Worm (Caenorhabditis elegans) whole organism, L4 larva: ENCODE measurements around the gene nas-14.

Experiments used
- F44E2.7 ChIP-seq: fragments of 200-800 bp; sonication (Bioruptor generic); IDR thresholded peaks from 2 replicates; pipeline ENCODE4 v2.1.2; 2022; ENCODE audit warnings: missing genetic modification characterization, missing compliant biosample characterization
- R02D3.7 ChIP-seq: fragments of 150-350 bp; sonication (generic microtip); optimal IDR thresholded peaks from 3 replicates; lab custom pipeline; 2014; ENCODE audit warnings: missing biosample characterization, missing genetic modification characterization
- ZK337.2 ChIP-seq: fragments of 200-800 bp; sonication (Bioruptor generic); IDR thresholded peaks from 2 replicates; pipeline ENCODE4 v1.3.6; 2022; ENCODE audit warnings: missing genetic modification reagents, missing genetic modification characterization, missing compliant biosample characterization
- ZK546.5 ChIP-seq, 2 experiments: sonication (generic microtip); optimal IDR thresholded peaks; 2 replicates each; lab custom pipeline; 2017; ENCODE audit warnings: missing biosample characterization in 2 of 2, missing genetic modification characterization in 2 of 2
- ceh-28 ChIP-seq: fragments of 150-350 bp; optimal IDR thresholded peaks from 2 replicates; lab custom pipeline; 2014; ENCODE audit warnings: missing biosample characterization, missing genetic modification reagents, missing genetic modification characterization
- ceh-44 ChIP-seq: fragments of 200-800 bp; sonication (Bioruptor generic); IDR thresholded peaks from 2 replicates; pipeline ENCODE4 v1.3.6; 2022; ENCODE audit warnings: missing genetic modification reagents, missing genetic modification characterization, missing compliant biosample characterization
- ceh-82 ChIP-seq: sonication (generic microtip); optimal IDR thresholded peaks from 2 replicates; lab custom pipeline; 2017; ENCODE audit warnings: missing biosample characterization, missing genetic modification characterization
- daf-16 ChIP-seq, 3 experiments: sonication (generic microtip); optimal IDR thresholded peaks; 2 replicates each; lab custom pipeline; 2016 to 2017; ENCODE audit warnings: missing genetic modification characterization in 3 of 3, missing genetic modification reagents in 3 of 3, mild to moderate bottlenecking in 2 of 3, missing compliant biosample characterization in 2 of 3, missing biosample characterization in 1 of 3, moderate library complexity in 1 of 3
- dmd-6 ChIP-seq: fragments of 200-800 bp; sonication (Bioruptor generic); IDR thresholded peaks from 2 replicates; pipeline ENCODE4 v1.3.6; 2022; ENCODE audit warnings: missing genetic modification reagents, missing genetic modification characterization, missing compliant biosample characterization
- dmd-9 ChIP-seq: fragments of 200-800 bp; sonication (Bioruptor generic); IDR thresholded peaks from 2 replicates; pipeline ENCODE4 v1.3.6; 2022; ENCODE audit warnings: missing genetic modification reagents, missing genetic modification characterization, missing compliant biosample characterization
- dve-1 ChIP-seq: sonication (generic microtip); optimal IDR thresholded peaks from 2 replicates; lab custom pipeline; 2017; ENCODE audit warnings: antibody characterized with exemption, mild to moderate bottlenecking, missing genetic modification characterization, missing compliant biosample characterization; ENCODE audit not compliant: insufficient read depth
- mdt-29 ChIP-seq: fragments of 200-800 bp; sonication (Bioruptor generic); IDR thresholded peaks from 2 replicates; pipeline ENCODE4 v1.3.6; 2022; ENCODE audit warnings: missing genetic modification reagents, missing genetic modification characterization, missing compliant biosample characterization
- mes-2 ChIP-seq: sonication (generic microtip); optimal IDR thresholded peaks from 2 replicates; lab custom pipeline; 2016; ENCODE audit warnings: missing genotype, mild to moderate bottlenecking, missing genetic modification characterization, missing compliant biosample characterization; ENCODE audit not compliant: poor library complexity, severe bottlenecking
- nhr-237 ChIP-seq: sonication (generic microtip); optimal IDR thresholded peaks from 2 replicates; lab custom pipeline; 2017; ENCODE audit warnings: missing biosample characterization, missing genetic modification characterization
- nhr-77 ChIP-seq: fragments of 150-350 bp; optimal IDR thresholded peaks from 2 replicates; lab custom pipeline; 2014; ENCODE audit warnings: missing biosample characterization, missing genetic modification characterization
- php-3 ChIP-seq: fragments of 200-800 bp; sonication (Bioruptor generic); IDR thresholded peaks from 2 replicates; pipeline ENCODE4 v1.3.6; 2022; ENCODE audit warnings: missing genetic modification reagents, missing genetic modification characterization, missing compliant biosample characterization
- saeg-2 ChIP-seq: fragments of 200-800 bp; sonication (Bioruptor generic); IDR thresholded peaks from 2 replicates; pipeline ENCODE4 v1.3.6; 2022; ENCODE audit warnings: missing genetic modification reagents, missing genetic modification characterization, missing compliant biosample characterization
- set-16 ChIP-seq: fragments of 200-800 bp; sonication (Bioruptor generic); IDR thresholded peaks from 2 replicates; pipeline ENCODE4 v1.3.6; 2022; ENCODE audit warnings: missing genetic modification reagents, missing genetic modification characterization, missing compliant biosample characterization
- snpc-1.2 ChIP-seq: fragments of 200-800 bp; sonication (Bioruptor generic); IDR thresholded peaks from 2 replicates; pipeline ENCODE4 v1.3.6; 2022; ENCODE audit warnings: missing genetic modification reagents, missing genetic modification characterization, missing compliant biosample characterization
- spr-3 ChIP-seq: fragments of 200-800 bp; sonication (Bioruptor generic); optimal IDR thresholded peaks from 2 replicates; lab custom pipeline; 2018; ENCODE audit warnings: mild to moderate bottlenecking, missing genetic modification characterization, missing compliant biosample characterization
- unc-39 ChIP-seq: sonication (generic microtip); optimal IDR thresholded peaks from 2 replicates; lab custom pipeline; 2017; ENCODE audit warnings: missing biosample characterization, missing genetic modification characterization
- unc-62 ChIP-seq, 3 experiments: fragments of 150-350 bp in 1 of 3; sonication (generic microtip); optimal IDR thresholded peaks in 2 of 3; peaks in 1 of 3; 1 replicate in 1 of 3; 2 replicates in 2 of 3; lab custom pipeline; 2014 to 2017; ENCODE audit warnings: missing biosample characterization in 3 of 3, missing genetic modification characterization in 3 of 3, missing genetic modification reagents in 3 of 3, missing genotype in 1 of 3
- vab-7 ChIP-seq: fragments of 200-800 bp; sonication (Bioruptor generic); IDR thresholded peaks from 2 replicates; pipeline ENCODE4 v1.3.6; 2022; ENCODE audit warnings: missing genetic modification reagents, missing genetic modification characterization, missing compliant biosample characterization
- zfp-3 ChIP-seq: fragments of 200-800 bp; sonication (Bioruptor generic); conservative IDR thresholded peaks from 2 replicates; pipeline ENCODE4 v1.3.6; 2022; ENCODE audit warnings: missing genetic modification reagents, missing genetic modification characterization, missing compliant biosample characterization
- zip-11 ChIP-seq: fragments of 200-800 bp; sonication (Bioruptor generic); IDR thresholded peaks from 2 replicates; pipeline ENCODE4 v1.3.6; 2022; ENCODE audit warnings: missing genetic modification characterization, missing compliant biosample characterization
- ztf-11 ChIP-seq: fragments of 150-350 bp; optimal IDR thresholded peaks from 2 replicates; lab custom pipeline; 2014; ENCODE audit warnings: missing biosample characterization, missing genetic modification characterization
- ztf-7 ChIP-seq: fragments of 150-350 bp; optimal IDR thresholded peaks from 2 replicates; lab custom pipeline; 2014; ENCODE audit warnings: missing biosample characterization, missing genetic modification characterization

nas-14 gene

ce11 chrIV:13140792-13141191 is 29.5 kb upstream of the nas-14 start (continued):
- 0 out of 2 replicates have a peak, but pooled peaks have one; percentile 9 for TF ChIP-seq php-3 (GFP tag; lab: Robert Waterston, UW)
- 0 out of 2 replicates have a peak, but pooled peaks have one; percentile 12 for TF ChIP-seq ZK337.2 (GFP tag; lab: Robert Waterston, UW)
- TF ChIP-seq zfp-3: peak; percentile 27; the same call in 1 of the 2 replicates
- TF ChIP-seq ceh-44 (GFP tag; lab: Robert Waterston, UW): 0 out of 2 replicates have a peak, but pooled peaks have one; percentile 58
- 0 out of 2 replicates have a peak, but pooled peaks have one; percentile 41 for TF ChIP-seq saeg-2
- TF ChIP-seq mes-2 (tag; lab: Kevin White, UChicago): peak; percentile 18
- peak; percentile 63; the same call in 1 of the 2 replicates for TF ChIP-seq mdt-29 (GFP tag; lab: Robert Waterston, UW)

DNA sequence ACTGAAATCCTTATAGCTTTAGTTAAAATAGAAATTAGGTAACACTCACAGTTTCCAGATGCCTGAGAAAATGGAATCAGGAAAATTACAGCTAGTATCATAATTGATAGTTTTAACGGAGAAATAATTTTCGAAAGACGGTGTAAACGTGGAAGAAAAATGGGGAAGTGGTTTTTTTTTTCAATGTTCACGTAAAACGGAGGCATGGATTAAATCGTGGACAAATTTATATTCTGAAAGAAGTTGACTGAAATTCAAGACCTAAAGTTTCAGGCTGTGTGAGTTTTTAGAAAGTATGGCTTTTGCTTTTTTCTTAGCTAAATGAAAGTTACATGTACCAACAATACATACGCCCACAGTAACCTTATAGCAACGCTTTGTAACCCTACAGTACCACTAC is 28.1 kb upstream of the nas-14 start, which contains the start of gene spe-43:
spe-43 (minus strand) TSS at position 101 of the 400 bp plus-strand sequence.
- TF ChIP-seq mdt-29 (GFP tag; lab: Robert Waterston, UW) (no peak), ceh-28 (no peak), F44E2.7 (GFP tag; lab: Robert Waterston, UW) (no peak), spr-3 (GFP tag; lab: Kevin White, UChicago) (no peak), zip-11 (no peak), unc-39 (tag; lab: Kevin White, UChicago) (no peak), R02D3.7 (no peak), dmd-9 (no peak), set-16 (GFP tag; lab: Robert Waterston, UW) (no peak), ceh-82 (tag; lab: Kevin White, UChicago) (no peak), snpc-1.2 (GFP tag; lab: Robert Waterston, UW) (no peak), dve-1 (tag; lab: Kevin White, UChicago) (no peak), nhr-237 (no peak)

DNA sequence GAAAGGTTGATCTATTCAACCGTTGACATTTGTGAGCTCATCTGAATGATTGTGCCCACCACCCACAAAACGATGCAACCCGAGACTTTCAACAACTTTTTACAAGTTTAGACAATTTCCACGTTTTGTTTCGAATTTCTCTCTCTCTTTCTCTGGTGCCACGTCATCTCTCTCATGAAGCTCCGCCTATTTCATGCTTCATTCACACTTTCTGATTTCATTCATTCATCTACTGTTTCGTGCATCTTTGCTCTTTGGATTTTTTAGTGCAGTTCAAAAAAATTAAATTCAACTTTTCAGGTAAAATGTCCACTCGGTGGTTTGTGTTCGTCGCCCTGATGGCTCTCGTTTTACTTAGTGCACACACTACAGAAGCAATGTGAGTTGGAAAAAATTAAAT is 21.1 kb upstream of the nas-14 start, which contains the start of gene nlp-79:
nlp-79 (plus strand) TSS at position 301 of the 400 bp plus-strand sequence.
- no peak for TF ChIP-seq dmd-6 (GFP tag; lab: Robert Waterston, UW)
- TF ChIP-seq unc-62 (GFP tag; optimal IDR thresholded peaks at IDR 0.05 in 1 of 2; lab: Kevin White, UChicago): peak in 1 of 2 experiments; percentile 63
- no peak for TF ChIP-seq unc-62 (tag; optimal IDR thresholded peaks at IDR 0.05; lab: Kevin White, UChicago)

DNA sequence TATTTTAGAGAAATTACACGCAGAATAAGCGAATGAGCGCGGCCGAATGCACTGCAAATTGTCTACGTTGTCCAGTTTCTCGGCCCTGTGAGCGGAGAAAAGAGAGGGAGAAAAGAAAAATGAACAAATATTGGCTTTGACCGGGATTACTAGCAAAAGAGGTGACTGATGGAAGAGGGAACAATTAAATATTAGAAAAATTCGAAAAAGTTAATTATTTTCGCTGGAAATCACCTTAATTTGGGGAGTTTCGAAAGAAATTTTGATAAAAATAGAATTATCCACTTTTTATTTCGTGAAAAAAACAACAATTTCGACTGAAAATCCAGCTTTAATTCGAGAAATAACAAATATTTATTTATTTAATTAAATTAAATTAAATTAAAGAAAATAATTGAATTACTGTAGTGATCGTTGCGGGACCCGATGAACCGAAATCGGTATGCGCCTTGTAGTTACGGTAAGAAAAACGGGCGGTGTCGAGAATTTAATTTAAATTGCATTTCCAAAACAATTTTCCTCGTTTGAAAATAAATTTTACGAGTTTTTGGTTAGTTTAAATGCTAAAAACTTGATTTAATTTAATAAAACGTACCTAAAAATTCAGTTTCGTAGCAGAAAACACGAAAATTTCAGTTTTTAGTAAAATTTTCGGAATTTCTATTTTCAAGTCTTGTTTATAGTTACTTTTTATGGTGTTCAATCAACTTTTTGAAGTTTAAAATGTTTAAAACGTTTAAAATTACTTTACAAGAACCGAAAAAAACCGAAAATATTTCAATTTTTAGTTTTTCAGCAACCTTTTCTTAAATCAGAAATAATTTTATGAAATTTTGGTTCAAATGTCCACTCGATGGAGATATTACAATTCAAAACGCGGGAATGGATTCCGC is 15.7 kb upstream of the nas-14 start, which contains the start of the genes crld-1 and msh-5:
crld-1 (minus strand) TSS at position 51 of the 893 bp plus-strand sequence.
msh-5 (plus strand) TSS at position 843 of the 893 bp plus-strand sequence.
- TF ChIP-seq ztf-7 (no peak), vab-7 (GFP tag; lab: Robert Waterston, UW) (no peak), mes-2 (tag; lab: Kevin White, UChicago) (peak; percentile 3), ZK546.5 (tag; optimal IDR thresholded peaks at IDR 0.05; lab: Kevin White, UChicago) (no peak), nhr-77 (no peak), ceh-82 (tag; lab: Kevin White, UChicago) (no peak), snpc-1.2 (GFP tag; lab: Robert Waterston, UW) (0 out of 2 replicates have a peak, but pooled peaks have one; percentile 50)

DNA sequence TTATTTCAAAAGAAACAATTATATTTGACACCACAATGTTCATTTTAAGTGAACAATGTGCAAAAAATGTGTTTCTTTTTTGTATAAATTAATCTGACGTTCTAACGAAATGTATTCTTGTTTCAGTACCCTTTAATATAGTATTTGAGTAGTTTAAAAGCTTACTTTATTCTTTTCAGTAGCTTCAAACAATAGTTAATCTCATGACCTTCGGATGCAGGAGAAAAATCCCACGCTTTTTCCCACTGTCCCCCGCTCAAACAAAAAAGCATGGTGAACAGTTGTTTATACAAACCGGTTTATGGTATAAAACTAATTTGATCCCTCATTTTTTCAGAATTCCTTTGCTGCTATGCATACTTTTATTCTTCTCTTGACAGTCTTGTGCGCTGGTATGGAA is 5.2 kb upstream of the nas-14 start, which contains the start of gene scl-14:
scl-14 (plus strand) TSS at position 301 of the 400 bp plus-strand sequence.
- TF ChIP-seq ztf-11 (tag; lab: Kevin White, UChicago) (no peak), daf-16 (GFP tag; optimal IDR thresholded peaks at IDR 0.05; lab: Kevin White, UChicago) (no peak), daf-16 (tag; optimal IDR thresholded peaks at IDR 0.05; lab: Kevin White, UChicago) (no peak)
- TF ChIP-seq, all 104 proteins: peak for 0
